Fruit fly (Drosophila melanogaster): ENCODE measurements around the gene PpD3.

The PpD3 gene

DNA sequence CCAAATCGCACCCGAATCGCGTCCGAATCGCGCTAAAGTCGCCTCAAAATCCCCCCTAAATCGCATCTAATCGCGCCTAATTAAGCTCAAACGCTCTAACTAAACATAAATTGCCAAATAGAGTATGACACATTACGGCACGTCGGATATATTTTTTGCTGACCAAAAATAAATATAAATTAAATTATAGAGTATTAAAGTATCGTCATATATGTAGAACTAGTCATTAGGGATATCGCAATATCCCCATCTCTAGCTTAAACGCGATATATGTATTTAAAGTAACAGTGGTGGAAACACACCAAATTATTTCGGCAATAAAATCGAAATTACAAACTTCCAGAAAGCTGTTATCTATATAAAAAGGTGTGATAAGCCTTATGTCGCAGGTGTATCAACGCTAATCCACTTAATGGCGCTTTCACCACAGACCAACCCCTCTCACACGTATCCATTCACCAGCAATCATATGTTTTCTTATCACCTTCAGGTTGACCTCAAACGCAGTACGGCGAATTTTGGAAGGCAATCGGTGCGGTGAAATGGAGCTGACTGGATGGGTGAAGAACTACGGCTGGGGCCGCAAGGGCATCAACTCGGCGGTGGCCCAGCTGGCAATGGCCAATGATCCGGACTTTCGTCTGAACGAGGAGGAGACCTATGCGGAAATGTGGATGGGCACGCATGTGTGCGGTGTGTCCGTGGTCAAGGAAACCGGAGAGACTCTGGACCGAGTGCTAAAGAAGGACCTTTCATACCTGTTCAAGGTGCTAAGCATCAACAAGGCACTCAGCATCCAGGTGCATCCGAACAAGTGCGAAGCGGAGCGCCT lies 11.9 kb downstream of the PpD3 start, which contains the start of gene Mpi (continued):
- TF ChIP-seq E2f1 (GFP tag; IDR thresholded peaks at IDR 0.05) (no peak), CG3995 (GFP tag; optimal IDR thresholded peaks at IDR 0.05) (peak; percentile 82), Elba2 (GFP tag; optimal IDR thresholded peaks at IDR 0.05) (no peak), CG4404 (GFP tag; IDR thresholded peaks at IDR 0.05) (no peak), fd96Cb (tag; optimal IDR thresholded peaks at IDR 0.05) (peak; percentile 19), so (GFP tag; IDR thresholded peaks at IDR 0.05) (0 out of 3 replicates have a peak, but pooled peaks have one; percentile 30), CkIIα-i1 (GFP tag; IDR thresholded peaks at IDR 0.05) (no peak), fu2 (GFP tag; optimal IDR thresholded peaks at IDR 0.05) (no peak), CG8765 (GFP tag; IDR thresholded peaks at IDR 0.05) (no peak), caup (GFP tag; optimal IDR thresholded peaks at IDR 0.05; ENCODE audit: severe bottlenecking) (no peak), CG2202 (tag; optimal IDR thresholded peaks at IDR 0.05) (no peak), vfl (GFP tag; optimal IDR thresholded peaks at IDR 0.05) (no peak), Hr3 (GFP tag; optimal IDR thresholded peaks at IDR 0.05) (peak; percentile 23), H2.0 (GFP tag; IDR thresholded peaks at IDR 0.05) (no peak), CG7786 (GFP tag; optimal IDR thresholded peaks at IDR 0.05) (no peak), chm (GFP tag; IDR thresholded peaks at IDR 0.05) (0 out of 2 replicates have a peak, but pooled peaks have one; percentile 14), klu (GFP tag; IDR thresholded peaks at IDR 0.05) (no peak), lilli (GFP tag; optimal IDR thresholded peaks at IDR 0.05) (peak; percentile 37), Asciz (GFP tag; optimal IDR thresholded peaks at IDR 0.05) (no peak), Sox102F (GFP tag; optimal IDR thresholded peaks at IDR 0.05) (no peak), pzg (GFP tag; optimal IDR thresholded peaks at IDR 0.05) (peak; percentile 54), fd102C (GFP tag; optimal IDR thresholded peaks at IDR 0.05) (no peak), CG8359 (GFP tag; optimal IDR thresholded peaks at IDR 0.05; ENCODE audit: borderline replicate concordance) (peak; percentile 100), HLHmδ (GFP tag; optimal IDR thresholded peaks at IDR 0.05) (no peak), slp2 (GFP tag; optimal IDR thresholded peaks at IDR 0.05) (no peak), CG34422 (GFP tag; IDR thresholded peaks at IDR 0.05) (0 out of 3 replicates have a peak, but pooled peaks have one; percentile 30), CTCF (GFP tag; optimal IDR thresholded peaks at IDR 0.05) (no peak), tio (GFP tag; optimal IDR thresholded peaks at IDR 0.05) (no peak), zfh1 (GFP tag; IDR thresholded peaks at IDR 0.05) (peak; percentile 43; the same call in 1 of the 3 replicates), CG4707 (GFP tag; optimal IDR thresholded peaks at IDR 0.05) (peak; percentile 12), lab (GFP tag; optimal IDR thresholded peaks at IDR 0.05) (no peak), pum (GFP tag; optimal IDR thresholded peaks at IDR 0.05) (no peak), gt (GFP tag; IDR thresholded peaks at IDR 0.05) (no peak), CG11695 (GFP tag; IDR thresholded peaks at IDR 0.05) (no peak), CG9932 (GFP tag; IDR thresholded peaks at IDR 0.05) (peak; percentile 36), esg (GFP tag; conservative IDR thresholded peaks at IDR 0.05) (no peak), lbe (GFP tag; optimal IDR thresholded peaks at IDR 0.05) (peak; percentile 51), tup (GFP tag; optimal IDR thresholded peaks at IDR 0.05) (no peak), sob (GFP tag; IDR thresholded peaks at IDR 0.05) (no peak), chn (GFP tag; optimal IDR thresholded peaks at IDR 0.05) (no peak), CG8924 (tag; optimal IDR thresholded peaks at IDR 0.05) (no peak), Gsc (GFP tag; IDR thresholded peaks at IDR 0.05) (no peak), C15 (GFP tag; IDR thresholded peaks at IDR 0.05) (no peak), Meics (GFP tag; optimal IDR thresholded peaks at IDR 0.05) (no peak), CG2199 (GFP tag; IDR thresholded peaks at IDR 0.05) (no peak), Oaz (GFP tag; IDR thresholded peaks at IDR 0.05) (no peak)

All from whole organism, embryonic.